Fruit fly (Drosophila melanogaster) whole organism, prepupa: ENCODE results near the gene CG13731.
A peak's percentile ranks its signal among the peaks of the same experiment; 100 is the strongest.

Source experiments
- CG6854 ChIP-seq: fragments of 200-800 bp; sonication (Bioruptor generic); optimal IDR thresholded peaks from 2 replicates; lab custom pipeline; 2017; ENCODE audit warnings: missing biosample characterization, mild to moderate bottlenecking, missing genetic modification characterization
- CG8119 ChIP-seq: fragments of 200-800 bp; sonication (Bioruptor generic); IDR thresholded peaks from 3 replicates; pipeline ENCODE4 v1.3.6; 2022; ENCODE audit warnings: missing biosample characterization, missing genetic modification characterization
- dsx ChIP-seq: fragments of 200-800 bp; optimal IDR thresholded peaks from 3 replicates; lab custom pipeline; 2019; ENCODE audit warnings: missing biosample characterization, mild to moderate bottlenecking, missing genetic modification characterization, moderate library complexity; ENCODE audit not compliant: poor library complexity, severe bottlenecking
- esn ChIP-seq: fragments of 200-800 bp; sonication (Bioruptor generic); optimal IDR thresholded peaks from 2 replicates; lab custom pipeline; 2016; ENCODE audit warnings: missing biosample characterization, mild to moderate bottlenecking, missing genetic modification characterization, moderate library complexity
- topi ChIP-seq: fragments of 200-800 bp; sonication (Bioruptor generic); optimal IDR thresholded peaks from 3 replicates; lab custom pipeline; 2016; ENCODE audit warnings: missing biosample characterization, missing genetic modification characterization
- vri ChIP-seq: fragments of 200-800 bp; sonication (Bioruptor generic); optimal IDR thresholded peaks from 3 replicates; lab custom pipeline; 2016; ENCODE audit warnings: missing biosample characterization, mild to moderate bottlenecking, missing genetic modification characterization

dm6 chr3L:17374956-17375621, 13.7 kb downstream of the CG13731 start:
- TF ChIP-seq topi (GFP tag; lab: Kevin White, UChicago) (no peak), CG6854 (GFP tag; lab: Kevin White, UChicago) (no peak), vri (GFP tag; lab: Kevin White, UChicago) (no peak), dsx (no peak), esn (GFP tag; lab: Kevin White, UChicago) (no peak), CG8119 (GFP tag; lab: Robert Waterston, UW) (peak; percentile 46; the same call in 2 of the 3 replicates)
